Worm (Caenorhabditis elegans): ENCODE measurements around the gene Y57G11C.1130.

DNA sequence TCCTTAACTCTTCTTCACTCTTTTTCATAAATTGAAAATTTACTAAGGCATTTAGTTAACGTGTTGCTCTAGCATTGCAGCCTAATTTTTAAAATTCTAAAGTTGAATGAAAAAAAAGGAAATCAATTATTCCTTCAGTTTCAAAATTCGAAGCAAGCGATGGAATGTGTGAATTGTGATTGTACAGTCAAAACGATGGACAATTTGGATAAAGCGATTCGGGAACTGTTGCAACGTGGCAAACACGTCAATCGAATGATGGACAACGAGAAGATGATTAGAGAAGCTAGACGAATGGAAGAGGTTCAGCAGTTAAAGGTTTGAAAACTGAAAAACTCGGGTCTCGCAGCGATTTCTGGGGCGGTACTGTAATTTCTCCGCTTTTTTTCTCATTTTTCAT is 16.9 kb downstream of the Y57G11C.1130 start, which contains the start of gene Y57G11C.14:
- TF ChIP-seq elt-3 (tag; optimal IDR thresholded peaks at IDR 0.05) (no peak), zag-1 (tag; optimal IDR thresholded peaks at IDR 0.05) (no peak)

All from whole organism, L2 larva.